Worm (Caenorhabditis elegans): ENCODE results near the gene npr-1.

The npr-1 gene

ce11 chrX:4802255-4802654 is 32.5 kb upstream of the npr-1 start:
- TF ChIP-seq lin-39 (tag; optimal IDR thresholded peaks at IDR 0.05) (peak; percentile 44), aha-1 (tag) (peak; percentile 52), hmg-1.1 (GFP tag; IDR thresholded peaks at IDR 0.05) (0 out of 2 replicates have a peak, but pooled peaks have one; percentile 33), mes-2 (tag; optimal IDR thresholded peaks at IDR 0.05; ENCODE audit: poor library complexity, severe bottlenecking) (no peak), unc-62 (GFP tag; optimal IDR thresholded peaks at IDR 0.05 in 1 of 2) (peak in 1 of 2 experiments; percentile 84), unc-62 (tag; optimal IDR thresholded peaks at IDR 0.05) (no peak), vab-7 (GFP tag; IDR thresholded peaks at IDR 0.05) (no peak), lsy-2 (tag; optimal IDR thresholded peaks at IDR 0.05) (no peak), nhr-77 (tag; optimal IDR thresholded peaks at IDR 0.05) (no peak), hif-1 (tag; optimal IDR thresholded peaks at IDR 0.05) (no peak), pha-4 (GFP tag; IDR thresholded peaks at IDR 0.05) (no peak), pha-4 (tag; optimal IDR thresholded peaks at IDR 0.05) (no peak), nhr-25 (tag; optimal IDR thresholded peaks at IDR 0.05; ENCODE audit: borderline replicate concordance, insufficient read depth) (no peak), nhr-42 (GFP tag; IDR thresholded peaks at IDR 0.05) (no peak), F10B5.3 (tag; optimal IDR thresholded peaks at IDR 0.05) (no peak), lin-38 (GFP tag; IDR thresholded peaks at IDR 0.05) (no peak)

ce11 chrX:4800892-4801291 is 31.1 kb upstream of the npr-1 start:
- TF ChIP-seq pqm-1 (tag; optimal IDR thresholded peaks at IDR 0.05) (peak; percentile 61), dmd-6 (GFP tag; IDR thresholded peaks at IDR 0.05) (peak; percentile 14; the same call in 1 of the 2 replicates), nhr-237 (tag; optimal IDR thresholded peaks at IDR 0.05) (no peak)

DNA sequence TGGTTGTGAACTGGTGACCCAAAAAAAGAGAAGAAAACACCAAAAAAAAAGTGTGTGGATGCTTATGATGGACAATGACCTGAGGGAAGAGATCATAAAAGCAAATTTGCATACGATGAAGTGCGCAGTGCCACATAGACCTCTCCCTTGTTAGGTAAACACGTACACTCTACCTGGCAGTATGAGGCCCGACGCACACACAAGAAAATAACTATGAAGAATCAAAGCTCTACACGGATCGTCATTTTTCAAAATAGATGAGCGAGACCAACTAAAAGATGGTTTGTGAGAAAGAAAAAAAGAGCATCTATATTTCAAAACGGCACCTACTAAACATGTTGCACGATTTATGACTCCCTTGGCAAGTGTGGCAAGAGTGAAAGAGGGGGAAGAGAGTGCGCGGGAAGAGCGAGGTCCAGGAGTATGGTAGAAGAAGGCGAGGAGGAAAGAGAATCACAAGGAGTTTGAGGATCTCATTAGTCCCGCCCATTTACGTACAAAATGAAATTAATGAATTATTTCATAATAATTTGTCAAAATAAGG is 30.4 kb upstream of the npr-1 start, which contains the start of gene mig-13:
Gene mig-13 (minus strand): TSS at position 51 of the 544 bp plus-strand sequence.
- TF ChIP-seq unc-62 (GFP tag; optimal IDR thresholded peaks at IDR 0.05 in 1 of 2) = peak in 1 of 2 experiments; percentile 15
- no peak for TF ChIP-seq unc-62 (tag; optimal IDR thresholded peaks at IDR 0.05)
- TF ChIP-seq ztf-11 (tag; optimal IDR thresholded peaks at IDR 0.05) = no peak

DNA sequence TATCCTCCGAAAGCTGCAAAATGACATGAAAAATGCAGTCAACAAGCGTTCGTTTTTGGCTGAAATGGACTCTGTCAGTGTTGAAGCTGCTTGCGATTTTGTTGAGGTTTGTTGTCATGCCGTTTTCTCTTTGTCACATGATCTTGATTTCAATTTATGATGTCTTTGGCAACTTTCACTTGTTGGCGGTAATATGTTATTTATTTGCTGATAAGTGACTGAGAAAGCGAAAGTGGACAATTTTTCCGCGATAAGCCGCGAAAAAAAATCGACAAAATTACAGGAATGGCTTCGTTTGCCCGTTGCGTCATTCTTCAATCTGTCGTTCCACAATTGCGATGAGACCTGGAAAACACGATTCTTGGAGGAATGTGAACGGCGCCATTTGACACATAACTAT is 25.5 kb upstream of the npr-1 start:
- TF ChIP-seq ceh-32 (tag; optimal IDR thresholded peaks at IDR 0.05; ENCODE audit: poor library complexity) (no peak), F44E2.7 (GFP tag; IDR thresholded peaks at IDR 0.05) (no peak), mxl-3 (GFP tag; optimal IDR thresholded peaks at IDR 0.05) (peak; percentile 8), aly-2 (tag; optimal IDR thresholded peaks at IDR 0.05) (no peak), dmd-8 (GFP tag; IDR thresholded peaks at IDR 0.05) (no peak), snpc-4 (tag; optimal IDR thresholded peaks at IDR 0.05) (no peak), rbr-2 (tag; optimal IDR thresholded peaks at IDR 0.05) (no peak), Y105C5A.15 (GFP tag; IDR thresholded peaks at IDR 0.05) (no peak), ctbp-1 (GFP tag; IDR thresholded peaks at IDR 0.05) (no peak), hlh-30 (tag; optimal IDR thresholded peaks at IDR 0.05; ENCODE audit: insufficient read depth) (peak; percentile 84), dmd-9 (GFP tag; IDR thresholded peaks at IDR 0.05) (no peak), lin-38 (GFP tag; IDR thresholded peaks at IDR 0.05) (no peak), zfp-2 (tag; optimal IDR thresholded peaks at IDR 0.05) (no peak), ceh-44 (GFP tag; IDR thresholded peaks at IDR 0.05) (no peak), F26F4.8 (GFP tag; conservative IDR thresholded peaks at IDR 0.05) (no peak), madf-5 (GFP tag; IDR thresholded peaks at IDR 0.05) (0 out of 4 replicates have a peak, but pooled peaks of 1 of the 2 experiments have one; percentile 20), ces-1 (GFP tag; optimal IDR thresholded peaks at IDR 0.05) (no peak), nhr-42 (GFP tag; IDR thresholded peaks at IDR 0.05) (0 out of 2 replicates have a peak, but pooled peaks have one; percentile 17), nhr-76 (tag; optimal IDR thresholded peaks at IDR 0.05) (no peak), mep-1 (tag; optimal IDR thresholded peaks at IDR 0.05) (peak; percentile 31), hmg-1.1 (GFP tag; IDR thresholded peaks at IDR 0.05) (no peak), fos-1 (tag; optimal IDR thresholded peaks at IDR 0.05) (no peak), ZK546.5 (tag; optimal IDR thresholded peaks at IDR 0.05) (no peak), dpl-1 (GFP tag; optimal IDR thresholded peaks at IDR 0.05) (peak; percentile 8), fkh-10 (GFP tag; optimal IDR thresholded peaks at IDR 0.05) (no peak), ceh-62 (tag; optimal IDR thresholded peaks at IDR 0.05) (no peak), set-16 (GFP tag; IDR thresholded peaks at IDR 0.05) (no peak), Y48G9A.11 (GFP tag; IDR thresholded peaks at IDR 0.05) (no peak), lin-15B (tag; optimal IDR thresholded peaks at IDR 0.05) (no peak)

Measured in whole organism, L4 larva.